Worm (Caenorhabditis elegans) whole organism, late embryonic: Measurements from ENCODE around the gene M18.6.

ENCODE experiments used
- C08G9.2 ChIP-seq: sonication (generic microtip); optimal IDR thresholded peaks from 2 replicates; lab custom pipeline; 2016; ENCODE audit warnings: mild to moderate bottlenecking, missing genetic modification characterization, moderate library complexity, missing compliant biosample characterization
- K02D7.2 ChIP-seq: sonication (generic microtip); optimal IDR thresholded peaks from 2 replicates; lab custom pipeline; 2017; ENCODE audit warnings: mild to moderate bottlenecking, missing genetic modification characterization, missing compliant biosample characterization
- K09A11.1 ChIP-seq: sonication (generic microtip); optimal IDR thresholded peaks from 2 replicates; lab custom pipeline; 2017; ENCODE audit warnings: antibody characterized with exemption, mild to moderate bottlenecking, missing genetic modification characterization, missing compliant biosample characterization; ENCODE audit not compliant: insufficient read depth
- Y22D7AL.16 ChIP-seq: sonication (generic microtip); optimal IDR thresholded peaks from 2 replicates; lab custom pipeline; 2016; ENCODE audit warnings: missing genetic modification characterization, missing compliant biosample characterization
- ahr-1 ChIP-seq: sonication (generic microtip); optimal IDR thresholded peaks from 2 replicates; lab custom pipeline; 2016; ENCODE audit warnings: missing genetic modification characterization, missing compliant biosample characterization
- ama-1 ChIP-seq: fragments of 150-350 bp; optimal IDR thresholded peaks from 2 replicates; lab custom pipeline; 2014
- ceh-14 ChIP-seq: sonication (generic microtip); optimal IDR thresholded peaks from 2 replicates; lab custom pipeline; 2016; ENCODE audit warnings: missing genotype, missing genetic modification characterization, missing compliant biosample characterization
- ceh-18 ChIP-seq: sonication (generic microtip); optimal IDR thresholded peaks from 2 replicates; lab custom pipeline; 2016; ENCODE audit warnings: missing genetic modification characterization, missing compliant biosample characterization
- ceh-2 ChIP-seq: sonication (generic microtip); optimal IDR thresholded peaks from 2 replicates; lab custom pipeline; 2016; ENCODE audit warnings: missing genotype, missing genetic modification characterization, missing compliant biosample characterization
- ceh-22 ChIP-seq: sonication (generic microtip); optimal IDR thresholded peaks from 2 replicates; lab custom pipeline; 2017; ENCODE audit warnings: missing biosample characterization, missing genetic modification characterization
- ceh-30 ChIP-seq: fragments of 150-350 bp; optimal IDR thresholded peaks from 2 replicates; lab custom pipeline; 2014; ENCODE audit warnings: missing biosample characterization, missing genetic modification characterization
- ceh-31 ChIP-seq: sonication (generic microtip); optimal IDR thresholded peaks from 2 replicates; lab custom pipeline; 2016; ENCODE audit warnings: missing genetic modification characterization, missing compliant biosample characterization
- ceh-34 ChIP-seq: sonication (generic microtip); optimal IDR thresholded peaks from 2 replicates; lab custom pipeline; 2016; ENCODE audit warnings: mild to moderate bottlenecking, missing genetic modification characterization, missing compliant biosample characterization
- ceh-45 ChIP-seq: fragments of 200-800 bp; sonication (Bioruptor generic); IDR thresholded peaks from 2 replicates; pipeline ENCODE4 v1.3.6; 2022; ENCODE audit warnings: missing genetic modification reagents, missing genetic modification characterization, missing compliant biosample characterization
- ceh-48 ChIP-seq: sonication (generic microtip); optimal IDR thresholded peaks from 2 replicates; lab custom pipeline; 2016; ENCODE audit warnings: missing genetic modification characterization, inconsistent platforms, missing compliant biosample characterization
- che-1 ChIP-seq: sonication (generic microtip); optimal IDR thresholded peaks from 2 replicates; lab custom pipeline; 2016; ENCODE audit warnings: mild to moderate bottlenecking, missing genetic modification characterization, missing compliant biosample characterization
- dmd-4 ChIP-seq: sonication (generic microtip); optimal IDR thresholded peaks from 2 replicates; lab custom pipeline; 2016; ENCODE audit warnings: borderline replicate concordance, missing genetic modification characterization, missing compliant biosample characterization
- dve-1 ChIP-seq: sonication (generic microtip); optimal IDR thresholded peaks from 2 replicates; lab custom pipeline; 2017; ENCODE audit warnings: antibody characterized with exemption, mild to moderate bottlenecking, missing genetic modification characterization, missing compliant biosample characterization
- elt-2 ChIP-seq: sonication (generic microtip); optimal IDR thresholded peaks from 2 replicates; lab custom pipeline; 2016; ENCODE audit warnings: missing genetic modification reagents, missing genetic modification characterization, missing compliant biosample characterization
- elt-4 ChIP-seq: sonication (generic microtip); optimal IDR thresholded peaks from 2 replicates; lab custom pipeline; 2016; ENCODE audit warnings: missing genetic modification characterization, missing compliant biosample characterization
- eyg-1 ChIP-seq: sonication (generic microtip); optimal IDR thresholded peaks from 2 replicates; lab custom pipeline; 2016; ENCODE audit warnings: missing genotype, missing genetic modification characterization, missing compliant biosample characterization
- fkh-10 ChIP-seq: fragments of 150-350 bp; optimal IDR thresholded peaks from 2 replicates; lab custom pipeline; 2014; ENCODE audit warnings: missing biosample characterization, missing genetic modification reagents, missing genetic modification characterization
- fkh-6 ChIP-seq: sonication (generic microtip); optimal IDR thresholded peaks from 2 replicates; lab custom pipeline; 2016; ENCODE audit warnings: missing genetic modification characterization, missing compliant biosample characterization
- hlh-13 ChIP-seq: fragments of 200-800 bp; sonication (Bioruptor generic); optimal IDR thresholded peaks from 2 replicates; lab custom pipeline; 2018; ENCODE audit warnings: mild to moderate bottlenecking, missing genetic modification characterization, missing compliant biosample characterization
- hlh-15 ChIP-seq: sonication (generic microtip); optimal IDR thresholded peaks from 2 replicates; lab custom pipeline; 2016; ENCODE audit warnings: missing genetic modification characterization, missing compliant biosample characterization
- hlh-30 ChIP-seq: sonication (generic microtip); optimal IDR thresholded peaks from 2 replicates; lab custom pipeline; 2017; ENCODE audit warnings: antibody characterized with exemption, missing genetic modification characterization, missing compliant biosample characterization; ENCODE audit not compliant: insufficient read depth
- hlh-6 ChIP-seq: sonication (generic microtip); optimal IDR thresholded peaks from 2 replicates; lab custom pipeline; 2016; ENCODE audit warnings: missing genotype, missing genetic modification characterization, missing compliant biosample characterization
- hlh-8 ChIP-seq: sonication (generic microtip); optimal IDR thresholded peaks from 2 replicates; lab custom pipeline; 2016; ENCODE audit warnings: missing genotype, missing genetic modification characterization, missing compliant biosample characterization
- lim-6 ChIP-seq: sonication (generic microtip); optimal IDR thresholded peaks from 2 replicates; lab custom pipeline; 2016; ENCODE audit warnings: missing genetic modification characterization, missing compliant biosample characterization
- mec-3 ChIP-seq: sonication (generic microtip); optimal IDR thresholded peaks from 2 replicates; lab custom pipeline; 2016; ENCODE audit warnings: borderline replicate concordance, missing genetic modification characterization, missing compliant biosample characterization
- nfya-1 ChIP-seq: sonication (generic microtip); optimal IDR thresholded peaks from 2 replicates; lab custom pipeline; 2017; ENCODE audit warnings: missing genetic modification characterization, mild to moderate bottlenecking, missing compliant biosample characterization, antibody characterized with exemption, moderate library complexity
- nhr-11 ChIP-seq: fragments of 150-350 bp; optimal IDR thresholded peaks from 2 replicates; lab custom pipeline; 2014; ENCODE audit warnings: missing biosample characterization, missing genetic modification characterization
- nhr-232 ChIP-seq: sonication (generic microtip); optimal IDR thresholded peaks from 2 replicates; lab custom pipeline; 2016; ENCODE audit warnings: missing genetic modification characterization, missing compliant biosample characterization
- npax-4 ChIP-seq: sonication (generic microtip); optimal IDR thresholded peaks from 2 replicates; lab custom pipeline; 2016; ENCODE audit warnings: missing genetic modification characterization, missing compliant biosample characterization
- odd-2 ChIP-seq: sonication (generic microtip); optimal IDR thresholded peaks from 2 replicates; lab custom pipeline; 2017; ENCODE audit warnings: antibody characterized with exemption, mild to moderate bottlenecking, missing genetic modification characterization, missing compliant biosample characterization
- pag-3 ChIP-seq: sonication (generic microtip); optimal IDR thresholded peaks from 2 replicates; lab custom pipeline; 2016; ENCODE audit warnings: missing compliant biosample characterization, missing genetic modification characterization, borderline replicate concordance
- pax-1 ChIP-seq: fragments of 150-350 bp; optimal IDR thresholded peaks from 2 replicates; lab custom pipeline; 2014; ENCODE audit warnings: missing biosample characterization, missing genetic modification characterization
- pha-2 ChIP-seq: sonication (generic microtip); optimal IDR thresholded peaks from 2 replicates; lab custom pipeline; 2017; ENCODE audit warnings: mild to moderate bottlenecking, missing genetic modification characterization, missing compliant biosample characterization
- pha-4 ChIP-seq: fragments of 150-350 bp; optimal IDR thresholded peaks from 2 replicates; lab custom pipeline; 2018; ENCODE audit warnings: missing biosample characterization, missing genetic modification reagents, missing genetic modification characterization
- pqm-1 ChIP-seq: sonication (generic microtip); optimal IDR thresholded peaks from 2 replicates; lab custom pipeline; 2016; ENCODE audit warnings: missing genetic modification characterization, missing compliant biosample characterization
- pros-1 ChIP-seq: fragments of 150-350 bp; optimal IDR thresholded peaks from 2 replicates; lab custom pipeline; 2014; ENCODE audit warnings: missing biosample characterization, missing genetic modification reagents, missing genetic modification characterization
- ref-2 ChIP-seq: sonication (generic microtip); optimal IDR thresholded peaks from 2 replicates; lab custom pipeline; 2016; ENCODE audit warnings: missing genetic modification characterization, missing compliant biosample characterization
- rnt-1 ChIP-seq: sonication (generic microtip); optimal IDR thresholded peaks from 2 replicates; lab custom pipeline; 2016; ENCODE audit warnings: missing genetic modification characterization, missing compliant biosample characterization
- sdc-2 ChIP-seq: sonication (generic microtip); optimal IDR thresholded peaks from 2 replicates; lab custom pipeline; 2016; ENCODE audit warnings: missing genotype, missing genetic modification characterization, missing compliant biosample characterization
- sox-4 ChIP-seq: sonication (generic microtip); optimal IDR thresholded peaks from 2 replicates; lab custom pipeline; 2017; ENCODE audit warnings: mild to moderate bottlenecking, missing genetic modification characterization, inconsistent platforms, missing compliant biosample characterization
- syd-9 ChIP-seq: sonication (generic microtip); optimal IDR thresholded peaks from 2 replicates; lab custom pipeline; 2016; ENCODE audit warnings: mild to moderate bottlenecking, missing genetic modification characterization, moderate library complexity, missing compliant biosample characterization
- tbx-2 ChIP-seq: sonication (generic microtip); optimal IDR thresholded peaks from 2 replicates; lab custom pipeline; 2016; ENCODE audit warnings: missing genetic modification characterization, missing compliant biosample characterization
- ttx-3 ChIP-seq: sonication (generic microtip); optimal IDR thresholded peaks from 2 replicates; lab custom pipeline; 2016; ENCODE audit warnings: missing genetic modification reagents, missing genetic modification characterization, missing compliant biosample characterization
- unc-3 ChIP-seq, 2 experiments: fragments of 200-800 bp in 1 of 2; sonication (Bioruptor generic) in 1 of 2; sonication (generic microtip) in 1 of 2; conservative IDR thresholded peaks in 1 of 2; optimal IDR thresholded peaks in 1 of 2; 2 replicates each; pipeline versions ENCODE4 v1.3.6 to Lab custom; 2016 to 2022; ENCODE audit warnings: missing compliant biosample characterization in 2 of 2, missing genetic modification characterization in 2 of 2, missing genetic modification reagents in 1 of 2
- unc-55 ChIP-seq: sonication (generic microtip); optimal IDR thresholded peaks from 2 replicates; lab custom pipeline; 2017; ENCODE audit warnings: missing biosample characterization, missing genetic modification reagents, missing genetic modification characterization
- unc-86 ChIP-seq: sonication (generic microtip); optimal IDR thresholded peaks from 2 replicates; lab custom pipeline; 2016; ENCODE audit warnings: missing genetic modification characterization, missing compliant biosample characterization
- zip-5 ChIP-seq: sonication (generic microtip); optimal IDR thresholded peaks from 2 replicates; lab custom pipeline; 2016; ENCODE audit warnings: missing genetic modification characterization, missing compliant biosample characterization
- ztf-16 ChIP-seq: sonication (generic microtip); optimal IDR thresholded peaks from 2 replicates; lab custom pipeline; 2017; ENCODE audit warnings: missing genetic modification characterization, missing compliant biosample characterization

Gene M18.6

ce11 chrIV:12086498-12086897, 34.6 kb upstream of the M18.6 start:
- TF ChIP-seq pros-1 (tag; lab: Kevin White, UChicago) (no peak), ceh-22 (tag; lab: Kevin White, UChicago) (no peak), pha-4 (tag; lab: Kevin White, UChicago) (no peak), dmd-4 (tag; lab: Kevin White, UChicago) (peak; percentile 15), ama-1 (lab: Kevin White, UChicago) (no peak), C08G9.2 (tag; lab: Kevin White, UChicago) (peak; percentile 59), ceh-14 (tag; lab: Kevin White, UChicago) (peak; percentile 28), K02D7.2 (tag; lab: Kevin White, UChicago) (peak; percentile 51), unc-86 (tag; lab: Kevin White, UChicago) (no peak), elt-4 (tag; lab: Kevin White, UChicago) (no peak), K09A11.1 (peak; percentile 12), sox-4 (peak; percentile 45), hlh-8 (tag; lab: Kevin White, UChicago) (no peak), sdc-2 (tag; lab: Kevin White, UChicago) (peak; percentile 66), ceh-45 (GFP tag; lab: Robert Waterston, UW) (no peak), fkh-6 (peak; percentile 62), pax-1 (tag; lab: Kevin White, UChicago) (no peak), unc-55 (GFP tag; lab: Kevin White, UChicago) (no peak), fkh-10 (GFP tag; lab: Kevin White, UChicago) (no peak), ceh-31 (tag; lab: Kevin White, UChicago) (peak; percentile 23), mec-3 (peak; percentile 4), pha-2 (peak; percentile 60), nfya-1 (peak; percentile 45), rnt-1 (no peak), nhr-11 (tag; lab: Kevin White, UChicago) (no peak), ttx-3 (no peak), lim-6 (tag; lab: Kevin White, UChicago) (no peak), ceh-2 (tag; lab: Kevin White, UChicago) (peak; percentile 65), che-1 (tag; lab: Kevin White, UChicago) (peak; percentile 49), unc-3 (GFP tag; conservative IDR thresholded peaks at IDR 0.05; lab: Robert Waterston, UW) (no peak), unc-3 (tag; optimal IDR thresholded peaks at IDR 0.05; lab: Kevin White, UChicago) (peak; percentile 4), nhr-232 (tag; lab: Kevin White, UChicago) (peak; percentile 54), odd-2 (no peak), hlh-15 (tag; lab: Kevin White, UChicago) (peak; percentile 38), pqm-1 (tag; lab: Kevin White, UChicago) (no peak), ceh-30 (tag; lab: Kevin White, UChicago) (no peak), tbx-2 (tag; lab: Kevin White, UChicago) (peak; percentile 61), hlh-6 (peak; percentile 67), eyg-1 (no peak), ref-2 (tag; lab: Kevin White, UChicago) (peak; percentile 48), pag-3 (tag; lab: Kevin White, UChicago) (no peak), npax-4 (peak; percentile 32), ahr-1 (tag; lab: Kevin White, UChicago) (no peak), ceh-18 (peak; percentile 19), syd-9 (peak; percentile 30), hlh-13 (peak; percentile 62), dve-1 (no peak), ceh-34 (tag; lab: Kevin White, UChicago) (peak; percentile 38), Y22D7AL.16 (tag; lab: Kevin White, UChicago) (peak; percentile 7), ztf-16 (peak; percentile 63), hlh-30 (tag; lab: Kevin White, UChicago) (peak; percentile 68), elt-2 (tag; lab: Kevin White, UChicago) (peak; percentile 69), ceh-48 (tag; lab: Kevin White, UChicago) (peak; percentile 36), zip-5 (tag; lab: Kevin White, UChicago) (peak; percentile 71)
